Worm (Caenorhabditis elegans) whole organism, young adult: ENCODE measurements around the gene chil-24.
A peak's percentile ranks its signal among the peaks of the same experiment; 100 is the strongest.

Source experiments
- B0035.1 ChIP-seq: sonication (generic microtip); optimal IDR thresholded peaks from 2 replicates; lab custom pipeline; 2016; ENCODE audit warnings: missing genetic modification characterization, mild to moderate bottlenecking, missing compliant biosample characterization, missing genotype, missing genetic modification reagents
- C17E4.6 ChIP-seq: fragments of 200-800 bp; sonication (Bioruptor generic); IDR thresholded peaks from 2 replicates; pipeline ENCODE4 v1.3.6; 2022; ENCODE audit warnings: missing genetic modification reagents, missing genetic modification characterization, missing compliant biosample characterization
- D2030.7 ChIP-seq: fragments of 200-800 bp; sonication (Bioruptor generic); IDR thresholded peaks from 2 replicates; pipeline ENCODE4 v1.3.6; 2022; ENCODE audit warnings: missing genetic modification reagents, missing genetic modification characterization, missing compliant biosample characterization
- F10E7.11 ChIP-seq: sonication (generic microtip); optimal IDR thresholded peaks from 2 replicates; lab custom pipeline; 2017; ENCODE audit warnings: mild to moderate bottlenecking, missing genetic modification characterization, moderate library complexity, missing compliant biosample characterization
- F22D6.2 ChIP-seq: sonication (generic microtip); optimal IDR thresholded peaks from 2 replicates; lab custom pipeline; 2016; ENCODE audit warnings: mild to moderate bottlenecking, missing genetic modification characterization, missing compliant biosample characterization
- F39B2.1 ChIP-seq: fragments of 200-800 bp; sonication (Bioruptor generic); IDR thresholded peaks from 2 replicates; pipeline ENCODE4 v1.3.6; 2022; ENCODE audit warnings: missing genetic modification reagents, missing genetic modification characterization, missing compliant biosample characterization
- F52B5.7 ChIP-seq: sonication (generic microtip); optimal IDR thresholded peaks from 2 replicates; lab custom pipeline; 2016; ENCODE audit warnings: mild to moderate bottlenecking, missing genetic modification characterization, missing compliant biosample characterization
- F55B11.4 ChIP-seq: sonication (generic microtip); optimal IDR thresholded peaks from 2 replicates; lab custom pipeline; 2016; ENCODE audit warnings: missing compliant biosample characterization, missing genetic modification characterization, borderline replicate concordance; ENCODE audit not compliant: insufficient read depth
- K12H6.12 ChIP-seq: fragments of 200-800 bp; sonication (Bioruptor generic); optimal IDR thresholded peaks from 2 replicates; lab custom pipeline; 2018; ENCODE audit warnings: mild to moderate bottlenecking, missing genetic modification characterization, missing compliant biosample characterization
- T26A5.8 ChIP-seq: sonication (generic microtip); optimal IDR thresholded peaks from 2 replicates; lab custom pipeline; 2016; ENCODE audit warnings: missing genetic modification characterization, missing compliant biosample characterization
- Y79H2A.3 ChIP-seq: fragments of 200-800 bp; sonication (Bioruptor generic); conservative IDR thresholded peaks from 2 replicates; pipeline ENCODE4 v1.3.6; 2022; ENCODE audit warnings: missing genetic modification reagents, missing genetic modification characterization, missing compliant biosample characterization
- akir-1 ChIP-seq: fragments of 200-800 bp; sonication (Bioruptor generic); optimal IDR thresholded peaks from 2 replicates; lab custom pipeline; 2018; ENCODE audit warnings: mild to moderate bottlenecking, missing genetic modification characterization, moderate library complexity, missing compliant biosample characterization
- aptf-3 ChIP-seq: fragments of 200-800 bp; sonication (Bioruptor generic); IDR thresholded peaks from 2 replicates; pipeline ENCODE4 v1.3.6; 2022; ENCODE audit warnings: missing genetic modification characterization, missing compliant biosample characterization
- athp-1 ChIP-seq: sonication (generic microtip); optimal IDR thresholded peaks from 2 replicates; lab custom pipeline; 2017; ENCODE audit warnings: mild to moderate bottlenecking, missing genetic modification characterization, missing compliant biosample characterization
- ceh-40 ChIP-seq: fragments of 200-800 bp; sonication (Bioruptor generic); IDR thresholded peaks from 2 replicates; pipeline ENCODE4 v1.3.6; 2022; ENCODE audit warnings: missing genetic modification characterization, missing compliant biosample characterization
- chd-7 ChIP-seq: sonication (generic microtip); optimal IDR thresholded peaks from 2 replicates; lab custom pipeline; 2016; ENCODE audit warnings: mild to moderate bottlenecking, missing genetic modification characterization, moderate library complexity, missing compliant biosample characterization
- dpff-1 ChIP-seq: sonication (generic microtip); optimal IDR thresholded peaks from 2 replicates; lab custom pipeline; 2017; ENCODE audit warnings: mild to moderate bottlenecking, missing genetic modification characterization, missing compliant biosample characterization
- efl-1 ChIP-seq: fragments of 150-350 bp; optimal IDR thresholded peaks from 2 replicates; lab custom pipeline; 2014; ENCODE audit warnings: missing biosample characterization, missing genetic modification reagents, missing genetic modification characterization
- egrh-3 ChIP-seq: fragments of 200-800 bp; sonication (Bioruptor generic); IDR thresholded peaks from 2 replicates; pipeline ENCODE4 v1.3.6; 2022; ENCODE audit warnings: missing genetic modification reagents, missing genetic modification characterization, missing compliant biosample characterization
- ekl-4 ChIP-seq: fragments of 200-800 bp; sonication (Bioruptor generic); IDR thresholded peaks from 2 replicates; pipeline ENCODE4 v1.3.6; 2022; ENCODE audit warnings: missing genetic modification reagents, missing genetic modification characterization, missing compliant biosample characterization
- ets-4 ChIP-seq: fragments of 200-800 bp; sonication (Bioruptor generic); optimal IDR thresholded peaks from 2 replicates; lab custom pipeline; 2018; ENCODE audit warnings: mild to moderate bottlenecking, missing genetic modification characterization, missing compliant biosample characterization
- hlh-26 ChIP-seq: fragments of 200-800 bp; sonication (Bioruptor generic); conservative IDR thresholded peaks from 2 replicates; pipeline ENCODE4 v1.3.6; 2022; ENCODE audit warnings: missing genetic modification reagents, missing genetic modification characterization, missing compliant biosample characterization
- lin-26 ChIP-seq: fragments of 200-800 bp; sonication (Bioruptor generic); IDR thresholded peaks from 2 replicates; pipeline ENCODE4 v1.3.6; 2022; ENCODE audit warnings: missing genetic modification reagents, missing genetic modification characterization, missing compliant biosample characterization
- lir-1 ChIP-seq: fragments of 200-800 bp; sonication (Bioruptor generic); conservative IDR thresholded peaks from 2 replicates; pipeline ENCODE4 v1.3.6; 2022; ENCODE audit warnings: missing genetic modification reagents, missing genetic modification characterization, missing compliant biosample characterization
- madf-8 ChIP-seq: fragments of 200-800 bp; sonication (Bioruptor generic); conservative IDR thresholded peaks from 2 replicates; pipeline ENCODE4 v1.3.6; 2022; ENCODE audit warnings: missing genetic modification reagents, missing genetic modification characterization, missing compliant biosample characterization
- mel-28 ChIP-seq: sonication (generic microtip); optimal IDR thresholded peaks from 2 replicates; lab custom pipeline; 2016; ENCODE audit warnings: borderline replicate concordance, mild to moderate bottlenecking, missing genetic modification characterization, missing compliant biosample characterization
- mes-4 ChIP-seq: sonication (generic microtip); optimal IDR thresholded peaks from 2 replicates; lab custom pipeline; 2016; ENCODE audit warnings: missing genotype, missing genetic modification characterization, missing compliant biosample characterization
- nfyb-1 ChIP-seq: fragments of 200-800 bp; sonication (Bioruptor generic); IDR thresholded peaks from 2 replicates; pipeline ENCODE4 v1.3.6; 2022; ENCODE audit warnings: missing genetic modification reagents, missing genetic modification characterization, missing compliant biosample characterization
- nhr-120 ChIP-seq: fragments of 200-800 bp; sonication (Bioruptor generic); IDR thresholded peaks from 2 replicates; pipeline ENCODE4 v1.3.6; 2022; ENCODE audit warnings: missing genetic modification characterization, missing compliant biosample characterization
- nhr-80 ChIP-seq: sonication (generic microtip); optimal IDR thresholded peaks from 2 replicates; lab custom pipeline; 2016; ENCODE audit warnings: missing genetic modification characterization, missing compliant biosample characterization
- nhr-90 ChIP-seq: sonication (generic microtip); optimal IDR thresholded peaks from 2 replicates; lab custom pipeline; 2016; ENCODE audit warnings: missing genotype, mild to moderate bottlenecking, missing genetic modification characterization, missing compliant biosample characterization
- rec-8 ChIP-seq, 2 experiments: sonication (generic microtip); optimal IDR thresholded peaks; 2 replicates each; lab custom pipeline; 2016; ENCODE audit warnings: mild to moderate bottlenecking in 2 of 2, missing genetic modification characterization in 2 of 2, missing genetic modification reagents in 2 of 2, missing genotype in 2 of 2, missing biosample characterization in 1 of 2, missing compliant biosample characterization in 1 of 2, moderate library complexity in 1 of 2
- sdz-38 ChIP-seq: sonication (generic microtip); optimal IDR thresholded peaks from 2 replicates; lab custom pipeline; 2016; ENCODE audit warnings: missing genotype, missing genetic modification characterization, missing compliant biosample characterization
- snpc-3.4 ChIP-seq: sonication (generic microtip); optimal IDR thresholded peaks from 2 replicates; lab custom pipeline; 2017; ENCODE audit warnings: missing genetic modification characterization, mild to moderate bottlenecking, missing compliant biosample characterization, antibody characterized with exemption, moderate library complexity, missing genotype, missing genetic modification reagents
- sptf-2 ChIP-seq: fragments of 200-800 bp; sonication (Bioruptor generic); optimal IDR thresholded peaks from 2 replicates; lab custom pipeline; 2018; ENCODE audit warnings: mild to moderate bottlenecking, missing genetic modification characterization, missing compliant biosample characterization
- zfh-2 ChIP-seq: fragments of 200-800 bp; sonication (Bioruptor generic); conservative IDR thresholded peaks from 2 replicates; pipeline ENCODE4 v1.3.6; 2022; ENCODE audit warnings: missing genetic modification reagents, missing genetic modification characterization, missing compliant biosample characterization
- ztf-18 ChIP-seq: sonication (generic microtip); optimal IDR thresholded peaks from 2 replicates; lab custom pipeline; 2016; ENCODE audit warnings: missing genotype, mild to moderate bottlenecking, missing genetic modification characterization, missing compliant biosample characterization
- ztf-28 ChIP-seq: fragments of 200-800 bp; sonication (Bioruptor generic); IDR thresholded peaks from 2 replicates; pipeline ENCODE4 v1.3.6; 2022; ENCODE audit warnings: missing genetic modification reagents, missing genetic modification characterization, missing compliant biosample characterization
- ztf-3 ChIP-seq: fragments of 200-800 bp; sonication (Bioruptor generic); optimal IDR thresholded peaks from 2 replicates; lab custom pipeline; 2018; ENCODE audit warnings: mild to moderate bottlenecking, missing genetic modification characterization, missing compliant biosample characterization
- ztf-6 ChIP-seq: fragments of 200-800 bp; sonication (Bioruptor generic); IDR thresholded peaks from 2 replicates; pipeline ENCODE4 v1.3.6; 2022; ENCODE audit warnings: missing genetic modification reagents, missing genetic modification characterization, missing compliant biosample characterization

Gene chil-24

DNA sequence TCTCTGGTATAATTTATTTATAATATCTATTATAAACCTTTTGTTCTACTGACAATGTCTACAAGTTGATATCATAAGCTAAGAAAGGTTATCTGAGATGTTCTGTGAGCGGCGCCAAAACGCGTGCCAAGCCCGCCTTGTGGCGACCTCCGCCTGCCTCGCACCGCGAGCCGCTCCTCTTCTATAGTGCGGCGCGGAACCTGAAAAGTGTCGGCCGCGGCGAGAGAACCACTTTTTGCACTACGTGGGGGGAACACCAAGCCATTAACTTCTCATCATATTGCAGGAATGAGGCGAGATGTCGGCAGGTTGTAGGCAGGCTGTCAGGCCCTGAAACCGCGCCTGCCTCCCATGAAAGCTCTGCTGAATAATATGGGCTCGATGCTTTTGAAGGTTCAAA lies 15.7 kb upstream of the chil-24 start (continued):
- TF ChIP-seq ztf-3 (GFP tag; lab: Kevin White, UChicago) (no peak), aptf-3 (no peak), F22D6.2 (tag; lab: Kevin White, UChicago) (no peak), dpff-1 (tag; lab: Kevin White, UChicago) (no peak), nhr-80 (tag; lab: Kevin White, UChicago) (no peak), F10E7.11 (no peak), chd-7 (tag; lab: Kevin White, UChicago) (no peak), snpc-3.4 (peak; percentile 32), nfyb-1 (no peak), rec-8 (tag; optimal IDR thresholded peaks at IDR 0.05; lab: Kevin White, UChicago) (no peak), F55B11.4 (tag; lab: Kevin White, UChicago) (no peak), mes-4 (tag; lab: Kevin White, UChicago) (no peak), madf-8 (GFP tag; lab: Robert Waterston, UW) (no peak), athp-1 (tag; lab: Kevin White, UChicago) (no peak), zfh-2 (GFP tag; lab: Robert Waterston, UW) (peak; percentile 91), nhr-120 (GFP tag; lab: Robert Waterston, UW) (no peak), hlh-26 (no peak), F39B2.1 (no peak), egrh-3 (GFP tag; lab: Robert Waterston, UW) (peak; percentile 69; the same call in 1 of the 2 replicates)

ce11 chrII:3113934-3114333 lies 15.0 kb upstream of the chil-24 start, which contains the start of gene clec-123:
Gene clec-123 (plus strand): TSS chrII:3114234.
- no peak for TF ChIP-seq C17E4.6 (GFP tag; lab: Robert Waterston, UW)
- TF ChIP-seq Y79H2A.3 = no peak
- TF ChIP-seq rec-8 (tag; optimal IDR thresholded peaks at IDR 0.05; lab: Kevin White, UChicago) = no peak
- no peak for TF ChIP-seq F52B5.7 (tag; lab: Kevin White, UChicago)
- no peak for TF ChIP-seq ztf-6
- TF ChIP-seq D2030.7 = no peak
- TF ChIP-seq lir-1 (GFP tag; lab: Robert Waterston, UW) = no peak

DNA sequence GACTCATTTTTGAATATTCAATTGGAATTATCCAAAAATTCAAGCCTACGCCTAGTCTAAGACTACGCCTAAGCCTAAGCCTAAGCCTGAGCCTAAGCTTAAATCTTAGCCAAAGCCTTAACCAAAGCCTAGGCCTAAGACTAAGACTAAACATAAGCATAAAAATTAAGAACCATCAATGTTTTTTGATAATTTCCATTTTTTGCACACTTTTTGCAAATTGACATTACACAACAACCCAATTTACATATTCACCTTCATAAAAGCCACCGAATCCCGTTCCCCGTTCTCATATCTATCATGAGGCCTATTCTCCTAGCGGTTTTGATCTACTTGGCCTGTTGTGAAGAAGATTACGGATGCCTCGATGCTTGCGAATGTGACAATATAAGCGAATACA lies 11.5 kb upstream of the chil-24 start, which contains the start of gene T10D4.7:
T10D4.7 (plus strand) TSS at position 301 of the 400 bp plus-strand sequence.
- TF ChIP-seq efl-1 (GFP tag; lab: Kevin White, UChicago) (no peak), B0035.1 (tag; lab: Kevin White, UChicago) (no peak), ztf-28 (GFP tag; lab: Robert Waterston, UW) (no peak), zfh-2 (GFP tag; lab: Robert Waterston, UW) (no peak), C17E4.6 (GFP tag; lab: Robert Waterston, UW) (no peak), akir-1 (GFP tag; lab: Kevin White, UChicago) (no peak), ceh-40 (GFP tag; lab: Robert Waterston, UW) (no peak), K12H6.12 (tag; lab: Kevin White, UChicago) (no peak), F52B5.7 (tag; lab: Kevin White, UChicago) (no peak), sdz-38 (tag; lab: Kevin White, UChicago) (no peak), nhr-90 (tag; lab: Kevin White, UChicago) (no peak), mel-28 (no peak), ztf-18 (tag; lab: Kevin White, UChicago) (no peak), T26A5.8 (tag; lab: Kevin White, UChicago) (no peak), lin-26 (GFP tag; lab: Robert Waterston, UW) (no peak), sptf-2 (GFP tag; lab: Kevin White, UChicago) (no peak), mes-4 (tag; lab: Kevin White, UChicago) (no peak), ets-4 (no peak), egrh-3 (GFP tag; lab: Robert Waterston, UW) (no peak), ekl-4 (GFP tag; lab: Robert Waterston, UW) (no peak)
